Worm (Caenorhabditis elegans): ENCODE data around the gene mam-4.
A peak's percentile ranks its signal among the peaks of the same experiment; 100 is the strongest.

The mam-4 gene

DNA sequence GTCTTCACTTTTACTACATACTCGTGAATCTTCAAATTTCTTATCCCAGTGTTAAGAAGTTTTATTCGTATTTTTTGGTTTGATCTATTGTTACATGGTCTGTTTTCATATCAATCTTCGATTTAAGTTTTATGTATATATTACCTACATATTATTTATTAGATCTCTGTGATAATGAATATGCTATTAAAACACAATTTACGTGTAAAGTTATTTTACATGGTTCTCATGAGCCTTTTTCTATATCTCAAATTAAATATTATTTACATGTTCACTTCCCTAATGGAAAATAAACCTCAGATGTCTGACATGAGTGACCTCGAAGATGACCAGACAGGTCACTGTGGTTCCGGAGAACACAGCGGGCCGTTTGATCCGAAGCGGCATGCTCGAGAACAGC, 3.4 kb upstream of the mam-4 start, which contains the start of gene mxl-1:
TSS of gene mxl-1 (plus strand) at position 301 of the 400 bp plus-strand sequence.
- TF ChIP-seq hlh-4 (tag; optimal IDR thresholded peaks at IDR 0.05) (no peak), fkh-8 (tag; optimal IDR thresholded peaks at IDR 0.05) (no peak), fkh-10 (GFP tag; optimal IDR thresholded peaks at IDR 0.05) (no peak), ztf-11 (tag; optimal IDR thresholded peaks at IDR 0.05) (no peak), Y116A8C.19 (tag; optimal IDR thresholded peaks at IDR 0.05; ENCODE audit: borderline replicate concordance) (no peak), lir-3 (tag; optimal IDR thresholded peaks at IDR 0.05; ENCODE audit: poor library complexity) (no peak), pax-3 (tag; optimal IDR thresholded peaks at IDR 0.05) (no peak), xbp-1 (tag; optimal IDR thresholded peaks at IDR 0.05) (no peak), efl-3 (GFP tag; optimal IDR thresholded peaks at IDR 0.05) (no peak), mab-9 (GFP tag; IDR thresholded peaks at IDR 0.05) (no peak), nhr-77 (tag; optimal IDR thresholded peaks at IDR 0.05) (no peak), alr-1 (tag; optimal IDR thresholded peaks at IDR 0.05; ENCODE audit: borderline replicate concordance) (no peak), ama-1 (optimal IDR thresholded peaks at IDR 0.05) (no peak), sptf-1 (tag; optimal IDR thresholded peaks at IDR 0.05) (no peak), ces-1 (GFP tag; optimal IDR thresholded peaks at IDR 0.05) (no peak), ceh-8 (GFP tag; optimal IDR thresholded peaks at IDR 0.05) (no peak)

ce11 chrV:11245029-11245428, 2.9 kb upstream of the mam-4 start:
- TF ChIP-seq efl-1 (optimal IDR thresholded peaks at IDR 0.05) (no peak), efl-1 (GFP tag; optimal IDR thresholded peaks at IDR 0.05 in 1 of 2) (peak in 1 of 2 experiments; percentile 57), ceh-90 (tag; optimal IDR thresholded peaks at IDR 0.05) (no peak)

DNA sequence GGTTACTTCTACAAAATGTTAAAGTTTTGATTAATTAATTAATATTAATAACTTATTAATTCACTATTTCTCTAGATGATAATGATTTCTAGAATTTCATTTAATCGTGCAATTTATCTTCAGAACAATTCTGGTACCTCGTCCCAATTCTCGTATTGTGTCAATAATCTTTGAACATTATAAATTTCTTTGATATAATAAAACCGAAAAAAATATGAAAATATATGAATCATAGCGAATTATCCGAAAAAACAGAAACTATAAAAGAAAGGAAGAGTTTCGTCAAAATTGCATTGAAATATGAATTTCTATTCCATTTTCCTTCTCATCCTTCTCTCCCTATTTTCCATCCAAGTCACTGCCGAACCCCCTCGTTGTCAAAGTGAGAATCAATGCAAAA, 2.8 kb downstream of the mam-4 start, which contains the start of gene T19B10.12:
TSS of gene T19B10.12 (plus strand) at position 301 of the 400 bp plus-strand sequence.
- no peak for TF ChIP-seq hlh-17 (GFP tag; optimal IDR thresholded peaks at IDR 0.05; ENCODE audit: borderline replicate concordance)
- no peak for TF ChIP-seq fkh-4 (tag; optimal IDR thresholded peaks at IDR 0.05; ENCODE audit: borderline replicate concordance)
- no peak for TF ChIP-seq grh-1 (GFP tag; IDR thresholded peaks at IDR 0.05)
- TF ChIP-seq C34B4.2 (tag; optimal IDR thresholded peaks at IDR 0.05), result no peak
- TF ChIP-seq mdl-1 (tag; optimal IDR thresholded peaks at IDR 0.05), result no peak
- TF ChIP-seq unc-98 (GFP tag; IDR thresholded peaks at IDR 0.05), result no peak
- no peak for TF ChIP-seq fos-1 (tag; optimal IDR thresholded peaks at IDR 0.05)
- no peak for TF ChIP-seq hpl-2 (GFP tag; optimal IDR thresholded peaks at IDR 0.05)
- no peak for TF ChIP-seq nhr-84 (tag; optimal IDR thresholded peaks at IDR 0.05)
- no peak for TF ChIP-seq nhr-20 (tag; optimal IDR thresholded peaks at IDR 0.05)
- TF ChIP-seq snu-23 (GFP tag; optimal IDR thresholded peaks at IDR 0.05), result no peak
- no peak for TF ChIP-seq nhr-12 (tag; optimal IDR thresholded peaks at IDR 0.05)
- TF ChIP-seq irx-1 (tag; optimal IDR thresholded peaks at IDR 0.05), result no peak
- TF ChIP-seq pag-3 (tag; optimal IDR thresholded peaks at IDR 0.05; ENCODE audit: borderline replicate concordance, insufficient read depth), result no peak
- TF ChIP-seq unc-130 (tag; optimal IDR thresholded peaks at IDR 0.05), result no peak

DNA sequence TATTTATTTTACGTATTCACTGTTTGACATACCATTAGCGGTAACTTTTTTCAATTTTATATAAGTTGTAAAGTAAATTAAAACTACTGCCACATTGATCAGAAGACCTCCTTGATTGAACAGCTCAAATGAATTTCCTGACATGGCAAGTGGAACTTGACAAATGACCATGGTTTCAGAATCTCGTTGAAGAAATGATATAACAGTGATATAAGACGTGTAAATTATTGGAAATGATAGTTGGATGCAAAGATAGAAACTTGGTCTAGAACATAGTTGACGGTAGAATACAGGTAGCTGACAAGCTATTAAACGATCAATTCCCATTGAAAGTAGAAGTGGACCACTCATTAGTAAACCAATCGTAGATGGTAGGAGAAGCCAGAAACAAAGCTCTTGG, 3.9 kb downstream of the mam-4 start:
- TF ChIP-seq nhr-28 (tag; optimal IDR thresholded peaks at IDR 0.05), result no peak
- TF ChIP-seq sox-4 (tag; optimal IDR thresholded peaks at IDR 0.05), result no peak
- TF ChIP-seq unc-86 (tag; optimal IDR thresholded peaks at IDR 0.05), result no peak
- TF ChIP-seq fkh-8 (tag; optimal IDR thresholded peaks at IDR 0.05), result no peak
- TF ChIP-seq elt-3 (tag; optimal IDR thresholded peaks at IDR 0.05), result no peak
- TF ChIP-seq isw-1 (GFP tag; IDR thresholded peaks at IDR 0.05), result no peak

Measured in whole organism, L1 larva.